Fruit fly (Drosophila melanogaster): ENCODE measurements around the gene FoxK.

Gene FoxK

DNA sequence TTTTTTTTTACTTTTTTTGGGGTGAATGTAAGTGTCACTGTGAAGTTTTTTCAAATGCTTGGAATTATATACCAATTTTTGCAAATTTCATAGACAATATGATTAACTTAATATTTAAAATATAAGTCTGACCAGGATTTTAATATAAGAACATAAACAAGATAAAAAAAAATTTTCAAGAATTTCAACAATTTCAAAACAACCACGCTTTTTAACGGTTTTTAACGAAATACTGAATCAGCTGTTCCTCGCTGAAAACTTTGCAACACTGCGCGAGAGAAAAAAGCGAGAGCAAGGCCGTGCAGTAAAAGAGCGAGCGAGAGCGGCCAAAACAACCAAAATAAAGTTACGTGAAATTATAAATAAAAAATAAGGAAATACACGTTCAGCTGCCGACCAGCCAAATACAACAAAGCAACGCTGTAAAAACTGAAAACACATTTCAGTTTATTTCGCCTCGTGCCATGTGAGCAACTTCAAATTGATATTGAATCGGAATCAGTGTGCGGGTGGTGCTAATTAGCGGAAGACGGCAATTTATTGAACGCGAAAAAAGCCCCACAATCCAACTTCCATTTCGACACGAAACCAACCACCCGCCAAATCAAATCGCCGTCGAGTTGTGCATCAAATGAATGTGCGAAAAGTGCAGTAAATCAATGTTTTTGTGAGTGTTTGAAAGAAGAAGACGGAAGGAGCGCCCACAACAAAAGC is 24.2 kb downstream of the FoxK start, which contains the start of the genes CG46439, Iyd and CG33947 (continued):
- TF ChIP-seq CG4707 (GFP tag; optimal IDR thresholded peaks at IDR 0.05) = no peak
- TF ChIP-seq CG11085 (GFP tag; IDR thresholded peaks at IDR 0.05) = no peak
- TF ChIP-seq nmo (GFP tag; optimal IDR thresholded peaks at IDR 0.05) = no peak
- no peak for TF ChIP-seq br (optimal IDR thresholded peaks at IDR 0.05)
- TF ChIP-seq pum (GFP tag; optimal IDR thresholded peaks at IDR 0.05) = no peak
- TF ChIP-seq Asciz (GFP tag; optimal IDR thresholded peaks at IDR 0.05) = peak; percentile 9
- peak; percentile 37 for TF ChIP-seq pros (GFP tag; optimal IDR thresholded peaks at IDR 0.05)
- TF ChIP-seq al (GFP tag; IDR thresholded peaks at IDR 0.05) = no peak
- no peak for TF ChIP-seq tio (GFP tag; optimal IDR thresholded peaks at IDR 0.05)
- peak; percentile 28; the same call in 1 of the 2 replicates for TF ChIP-seq MBD-R2 (GFP tag; IDR thresholded peaks at IDR 0.05)
- TF ChIP-seq CG10654 (GFP tag; optimal IDR thresholded peaks at IDR 0.05) = no peak
- no peak for TF ChIP-seq Blimp-1 (GFP tag; optimal IDR thresholded peaks at IDR 0.05)
- no peak for TF ChIP-seq Poxn (GFP tag; IDR thresholded peaks at IDR 0.05)
- TF ChIP-seq CG10147 (GFP tag; optimal IDR thresholded peaks at IDR 0.05) = no peak
- TF ChIP-seq Dfd (GFP tag; optimal IDR thresholded peaks at IDR 0.05) = no peak
- TF ChIP-seq p53 (GFP tag; optimal IDR thresholded peaks at IDR 0.05) = no peak
- TF ChIP-seq bbx (GFP tag; IDR thresholded peaks at IDR 0.05; ENCODE audit: partially characterized antibody) = no peak
- TF ChIP-seq zen (tag; optimal IDR thresholded peaks at IDR 0.05) = no peak
- TF ChIP-seq CG4282 (GFP tag; optimal IDR thresholded peaks at IDR 0.05) = no peak
- TF ChIP-seq kah (GFP tag; optimal IDR thresholded peaks at IDR 0.05) = no peak
- TF ChIP-seq CG8765 (GFP tag; IDR thresholded peaks at IDR 0.05) = no peak
- peak; percentile 25 for TF ChIP-seq CG10543 (GFP tag; optimal IDR thresholded peaks at IDR 0.05)
- no peak for TF ChIP-seq CG13775 (GFP tag; optimal IDR thresholded peaks at IDR 0.05)
- peak; percentile 26 for TF ChIP-seq NfI (GFP tag; optimal IDR thresholded peaks at IDR 0.05)
- TF ChIP-seq Vsx1 (GFP tag; optimal IDR thresholded peaks at IDR 0.05) = peak; percentile 85
- peak; percentile 22 for TF ChIP-seq zfh2 (GFP tag; optimal IDR thresholded peaks at IDR 0.05)
- no peak for TF ChIP-seq lov (optimal IDR thresholded peaks at IDR 0.05)
- no peak for TF ChIP-seq lov (GFP tag; IDR thresholded peaks at IDR 0.05)
- TF ChIP-seq Rx (GFP tag; IDR thresholded peaks at IDR 0.05) = no peak
- no peak for TF ChIP-seq CG9932 (GFP tag; IDR thresholded peaks at IDR 0.05)
- TF ChIP-seq Neu2 (GFP tag; optimal IDR thresholded peaks at IDR 0.05; ENCODE audit: borderline replicate concordance) = no peak
- TF ChIP-seq C15 (GFP tag; IDR thresholded peaks at IDR 0.05) = 0 out of 3 replicates have a peak, but pooled peaks have one; percentile 19
- TF ChIP-seq pzg (GFP tag; optimal IDR thresholded peaks at IDR 0.05) = peak; percentile 37
- TF ChIP-seq ab (GFP tag; optimal IDR thresholded peaks at IDR 0.05) = no peak
- TF ChIP-seq CG7745 (tag; optimal IDR thresholded peaks at IDR 0.05) = no peak
- TF ChIP-seq Eip74EF (GFP tag; optimal IDR thresholded peaks at IDR 0.05) = peak in 1 of 2 experiments; percentile 68
- TF ChIP-seq CG18764 (GFP tag; optimal IDR thresholded peaks at IDR 0.05) = no peak
- no peak for TF ChIP-seq Awh (GFP tag; IDR thresholded peaks at IDR 0.05)
- no peak for TF ChIP-seq amos (GFP tag; IDR thresholded peaks at IDR 0.05; ENCODE audit: partially characterized antibody)
- no peak for TF ChIP-seq CG43689 (GFP tag; IDR thresholded peaks at IDR 0.05)
- no peak for TF ChIP-seq shn (GFP tag; optimal IDR thresholded peaks at IDR 0.05)
- TF ChIP-seq CG16813 (GFP tag; IDR thresholded peaks at IDR 0.05; ENCODE audit: partially characterized antibody) = 0 out of 3 replicates have a peak, but pooled peaks have one; percentile 16
- TF ChIP-seq CG17612 (GFP tag; IDR thresholded peaks at IDR 0.05) = no peak
- no peak for TF ChIP-seq CG31224 (GFP tag; IDR thresholded peaks at IDR 0.05)
- TF ChIP-seq HLH3B (GFP tag; IDR thresholded peaks at IDR 0.05) = no peak
- TF ChIP-seq z (GFP tag; IDR thresholded peaks at IDR 0.05) = no peak
- TF ChIP-seq CG16863 (GFP tag; optimal IDR thresholded peaks at IDR 0.05) = no peak
- TF ChIP-seq exex (tag; optimal IDR thresholded peaks at IDR 0.05) = peak; percentile 32
- no peak for TF ChIP-seq dmrt99B (tag; optimal IDR thresholded peaks at IDR 0.05)
- no peak for TF ChIP-seq CG6654 (GFP tag; optimal IDR thresholded peaks at IDR 0.05)
